Fruit fly (Drosophila melanogaster) whole organism, wandering third instar larva: ENCODE data around the gene Dok.

Experiments used
- Abd-B ChIP-seq: fragments of >200 bp; optimal IDR thresholded peaks from 2 replicates; lab custom pipeline; 2017; ENCODE audit warnings: missing biosample characterization, missing genetic modification characterization
- CG32264 ChIP-seq: fragments of 200-800 bp; sonication (Bioruptor generic); optimal IDR thresholded peaks from 2 replicates; lab custom pipeline; 2016; ENCODE audit warnings: missing biosample characterization, missing genetic modification characterization
- CG9705 ChIP-seq: fragments of 200-800 bp; sonication (Bioruptor generic); optimal IDR thresholded peaks from 2 replicates; lab custom pipeline; 2018; ENCODE audit warnings: missing biosample characterization, mild to moderate bottlenecking, missing genetic modification characterization
- CrebA ChIP-seq: fragments of 200-800 bp; sonication (Bioruptor generic); optimal IDR thresholded peaks from 2 replicates; lab custom pipeline; 2016; ENCODE audit warnings: missing biosample characterization, mild to moderate bottlenecking, missing genetic modification characterization, borderline replicate concordance
- Dfd ChIP-seq: fragments of >200 bp; optimal IDR thresholded peaks from 2 replicates; lab custom pipeline; 2017; ENCODE audit warnings: missing biosample characterization, missing genetic modification characterization
- Dif ChIP-seq: fragments of 200-275, 200-300 bp; sonication (Bioruptor generic); optimal IDR thresholded peaks from 2 replicates; lab custom pipeline; 2018; ENCODE audit warnings: missing biosample characterization, missing genetic modification characterization; ENCODE audit not compliant: partially characterized antibody
- GATAd ChIP-seq: sonication (Bioruptor generic); optimal IDR thresholded peaks from 2 replicates; lab custom pipeline; 2016; ENCODE audit warnings: missing biosample characterization, missing genetic modification characterization
- HLH106 ChIP-seq: fragments of 200-800 bp; optimal IDR thresholded peaks from 3 replicates; lab custom pipeline; 2019; ENCODE audit warnings: missing biosample characterization, mild to moderate bottlenecking, missing genetic modification characterization, moderate library complexity
- Hnf4 ChIP-seq: fragments of 200-800 bp; sonication (Bioruptor generic); optimal IDR thresholded peaks from 2 replicates; lab custom pipeline; 2016; ENCODE audit warnings: missing biosample characterization, mild to moderate bottlenecking, missing genetic modification characterization
- Hr78 ChIP-seq: fragments of >200 bp; optimal IDR thresholded peaks from 2 replicates; lab custom pipeline; 2017; ENCODE audit warnings: missing biosample characterization, missing genetic modification characterization
- Hr83 ChIP-seq: fragments of 200-300 bp; sonication (Bioruptor generic); optimal IDR thresholded peaks from 2 replicates; lab custom pipeline; 2016; ENCODE audit warnings: missing biosample characterization, mild to moderate bottlenecking, missing genetic modification characterization, moderate library complexity; ENCODE audit not compliant: poor library complexity, severe bottlenecking
- Jra ChIP-seq: sonication (Bioruptor generic); optimal IDR thresholded peaks from 2 replicates; lab custom pipeline; 2016; ENCODE audit warnings: missing biosample characterization, missing genetic modification characterization
- Mio ChIP-seq: sonication (Bioruptor generic); optimal IDR thresholded peaks from 2 replicates; lab custom pipeline; 2016; ENCODE audit warnings: missing biosample characterization, missing genetic modification characterization
- Myc ChIP-seq: fragments of >200 bp; optimal IDR thresholded peaks from 2 replicates; lab custom pipeline; 2017
- N ChIP-seq: fragments of >200 bp; optimal IDR thresholded peaks from 2 replicates; lab custom pipeline; 2018; ENCODE audit warnings: missing biosample characterization, missing external identifiers, missing genetic modification characterization
- OdsH ChIP-seq: fragments of 200-800 bp; sonication (Bioruptor generic); optimal IDR thresholded peaks from 2 replicates; lab custom pipeline; 2016; ENCODE audit warnings: missing biosample characterization, mild to moderate bottlenecking, missing genetic modification characterization
- Rel ChIP-seq, 2 experiments: fragments of 200-800 bp; sonication (Bioruptor generic) in 1 of 2; optimal IDR thresholded peaks; 2 replicates in 1 of 2; 3 replicates in 1 of 2; lab custom pipeline; 2016 to 2019; ENCODE audit warnings: mild to moderate bottlenecking in 2 of 2, missing biosample characterization in 2 of 2, missing genetic modification characterization in 2 of 2, moderate library complexity in 1 of 2
- Sp1 ChIP-seq: fragments of 200-800 bp; sonication (Bioruptor generic); optimal IDR thresholded peaks from 3 replicates; lab custom pipeline; 2019; ENCODE audit warnings: missing biosample characterization, mild to moderate bottlenecking, missing genetic modification characterization, moderate library complexity
- Vsx2 ChIP-seq: fragments of 200-300, 225-300 bp; sonication (Bioruptor generic); optimal IDR thresholded peaks from 2 replicates; lab custom pipeline; 2018; ENCODE audit warnings: missing biosample characterization, missing genetic modification characterization; ENCODE audit not compliant: partially characterized antibody
- br ChIP-seq: fragments of 200-800 bp; sonication (Bioruptor generic); optimal IDR thresholded peaks from 2 replicates; lab custom pipeline; 2016; ENCODE audit warnings: missing biosample characterization, missing genetic modification characterization
- brk ChIP-seq: fragments of 200-800 bp; sonication (Bioruptor generic); optimal IDR thresholded peaks from 2 replicates; lab custom pipeline; 2016; ENCODE audit warnings: missing biosample characterization, mild to moderate bottlenecking, missing genetic modification characterization
- dl ChIP-seq, 2 experiments: fragments of 175-275, 200-275 bp in 1 of 2; fragments of 200-275 bp in 1 of 2; sonication (Bioruptor generic); optimal IDR thresholded peaks; lab custom pipeline; 2018; ENCODE audit warnings: mild to moderate bottlenecking in 2 of 2, missing biosample characterization in 2 of 2, missing genetic modification characterization in 2 of 2, moderate library complexity in 2 of 2; ENCODE audit not compliant: partially characterized antibody in 2 of 2, insufficient read depth in 1 of 2
- dmrt93B ChIP-seq: fragments of 200-800 bp; sonication (Bioruptor generic); optimal IDR thresholded peaks from 2 replicates; lab custom pipeline; 2018; ENCODE audit warnings: missing biosample characterization, mild to moderate bottlenecking, missing genetic modification characterization
- dsf ChIP-seq: sonication (Bioruptor generic); optimal IDR thresholded peaks from 2 replicates; lab custom pipeline; 2016; ENCODE audit warnings: missing biosample characterization, missing genetic modification characterization, borderline replicate concordance
- ey ChIP-seq: fragments of 200-800 bp; sonication (Bioruptor generic); optimal IDR thresholded peaks from 2 replicates; lab custom pipeline; 2016; ENCODE audit warnings: missing biosample characterization, missing genetic modification characterization
- foxo ChIP-seq, 2 experiments: fragments of 200-800 bp; sonication (Bioruptor generic); optimal IDR thresholded peaks; 2 replicates in 1 of 2; 3 replicates in 1 of 2; lab custom pipeline; 2016 to 2017; ENCODE audit warnings: missing biosample characterization in 2 of 2, missing genetic modification characterization in 2 of 2
- fru ChIP-seq: fragments of 200-800 bp; sonication (Bioruptor generic); optimal IDR thresholded peaks from 3 replicates; lab custom pipeline; 2016; ENCODE audit warnings: missing biosample characterization, mild to moderate bottlenecking, missing genetic modification characterization
- h ChIP-seq: fragments of 200-800 bp; sonication (Bioruptor generic); optimal IDR thresholded peaks from 3 replicates; lab custom pipeline; 2016; ENCODE audit warnings: missing biosample characterization, mild to moderate bottlenecking, missing genetic modification characterization
- jim ChIP-seq: fragments of 175-275, 200-325 bp; sonication (Bioruptor generic); optimal IDR thresholded peaks from 2 replicates; lab custom pipeline; 2016; ENCODE audit warnings: missing biosample characterization, mild to moderate bottlenecking, missing genetic modification characterization
- lola ChIP-seq: fragments of >200 bp; optimal IDR thresholded peaks from 2 replicates; lab custom pipeline; 2017; ENCODE audit warnings: missing biosample characterization, missing genetic modification characterization
- pan ChIP-seq: fragments of >200 bp; optimal IDR thresholded peaks from 2 replicates; lab custom pipeline; 2017
- psq ChIP-seq: fragments of 200-800 bp; sonication (Bioruptor generic); optimal IDR thresholded peaks from 3 replicates; lab custom pipeline; 2017; ENCODE audit warnings: missing biosample characterization, mild to moderate bottlenecking, missing genetic modification characterization, moderate library complexity
- rgr ChIP-seq: fragments of 200-800 bp; sonication (Bioruptor generic); optimal IDR thresholded peaks from 3 replicates; lab custom pipeline; 2016; ENCODE audit warnings: missing biosample characterization, mild to moderate bottlenecking, missing genetic modification characterization
- sage ChIP-seq: fragments of 200-800 bp; sonication (Bioruptor generic); optimal IDR thresholded peaks from 2 replicates; lab custom pipeline; 2016; ENCODE audit warnings: missing biosample characterization, mild to moderate bottlenecking, missing genetic modification characterization
- sv ChIP-seq: fragments of 200-800 bp; sonication (Bioruptor generic); optimal IDR thresholded peaks from 3 replicates; lab custom pipeline; 2016; ENCODE audit warnings: missing biosample characterization, missing genetic modification characterization
- tai ChIP-seq: sonication (Bioruptor generic); optimal IDR thresholded peaks from 2 replicates; lab custom pipeline; 2016; ENCODE audit warnings: missing biosample characterization, missing genetic modification characterization
- usp ChIP-seq: fragments of >200 bp; optimal IDR thresholded peaks from 2 replicates; lab custom pipeline; 2017; ENCODE audit warnings: missing biosample characterization, missing genetic modification characterization
- woc ChIP-seq: sonication (Bioruptor generic); optimal IDR thresholded peaks from 2 replicates; lab custom pipeline; 2016; ENCODE audit warnings: missing biosample characterization, mild to moderate bottlenecking, missing genetic modification characterization

Dok gene

DNA sequence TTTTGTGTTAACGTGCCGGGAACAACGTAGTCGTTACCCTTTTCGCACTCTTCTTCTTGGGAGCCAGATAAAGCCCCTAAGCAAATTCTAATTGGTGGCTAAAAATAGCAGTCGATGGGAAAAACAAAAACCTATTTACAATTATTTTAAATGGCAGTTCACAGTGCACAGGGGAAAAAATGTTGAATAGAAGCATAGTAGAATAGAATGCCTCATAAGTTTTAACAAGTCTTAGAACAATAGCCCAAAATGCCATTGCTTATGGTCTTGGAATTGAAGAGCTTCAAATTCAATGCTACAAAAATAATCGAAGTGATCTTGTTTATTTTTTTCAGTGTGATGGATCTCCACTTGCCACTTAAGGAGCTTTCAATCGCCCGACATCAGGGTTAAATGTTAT is 8.5 kb downstream of the Dok start:
- no peak for TF ChIP-seq HLH106
- no peak for TF ChIP-seq tai (GFP tag; lab: Kevin White, UChicago)
- no peak for TF ChIP-seq OdsH (GFP tag; lab: Kevin White, UChicago)
- no peak for TF ChIP-seq Sp1
- TF ChIP-seq dmrt93B (GFP tag; lab: Kevin White, UChicago): no peak
- no peak for TF ChIP-seq Vsx2
- TF ChIP-seq jim: no peak
- TF ChIP-seq Dfd (GFP tag; lab: Kevin White, UChicago): no peak
- TF ChIP-seq br (GFP tag; lab: Kevin White, UChicago): no peak
- peak; percentile 14 for TF ChIP-seq fru (GFP tag; lab: Kevin White, UChicago)
- TF ChIP-seq sv (GFP tag; lab: Kevin White, UChicago): peak; percentile 36
- TF ChIP-seq Hr83 (GFP tag; lab: Kevin White, UChicago): no peak
- no peak for TF ChIP-seq GATAd
- TF ChIP-seq usp (GFP tag; lab: Kevin White, UChicago): no peak
- TF ChIP-seq foxo (GFP tag; optimal IDR thresholded peaks at IDR 0.05; lab: Kevin White, UChicago): peak in 1 of 2 experiments; percentile 1
- no peak for TF ChIP-seq Hnf4 (GFP tag; lab: Kevin White, UChicago)
- no peak for TF ChIP-seq Myc (lab: Kevin White, UChicago)

DNA sequence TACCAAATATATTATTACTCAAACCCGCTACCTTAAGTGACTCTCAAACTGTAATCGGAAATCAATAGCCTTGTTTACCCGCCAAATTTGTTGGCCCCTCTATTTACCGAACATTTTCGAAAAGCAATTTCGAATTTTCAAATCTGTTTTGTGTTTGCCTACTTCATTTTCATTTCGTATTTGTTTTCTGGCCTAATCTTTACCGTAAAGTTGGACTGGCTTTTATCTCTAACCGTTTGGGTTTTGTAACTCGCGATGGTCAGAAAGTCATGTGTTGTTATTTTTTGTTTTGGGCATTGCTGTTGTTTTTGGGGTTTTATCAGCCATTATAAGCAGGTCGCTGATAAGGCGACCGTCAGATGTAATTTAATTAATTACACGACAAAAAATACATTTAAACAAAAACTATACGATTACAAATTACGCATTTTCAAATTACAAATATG is 9.3 kb downstream of the Dok start:
- TF ChIP-seq CG9705 (GFP tag; lab: Kevin White, UChicago) (no peak), Abd-B (GFP tag; lab: Kevin White, UChicago) (no peak), ey (GFP tag; lab: Kevin White, UChicago) (no peak), brk (GFP tag; lab: Kevin White, UChicago) (no peak), dl (GFP tag; optimal IDR thresholded peaks at IDR 0.05; lab: Kevin White, UChicago; ENCODE audit: insufficient read depth in 1 of 2, partially characterized antibody in 2 of 2) (no peak), tai (GFP tag; lab: Kevin White, UChicago) (no peak), h (GFP tag; lab: Kevin White, UChicago) (no peak), Jra (GFP tag; lab: Kevin White, UChicago) (no peak), Dif (no peak), Dfd (GFP tag; lab: Kevin White, UChicago) (no peak), psq (GFP tag; lab: Kevin White, UChicago) (no peak), rgr (GFP tag; lab: Kevin White, UChicago) (no peak), Myc (lab: Kevin White, UChicago) (no peak), Hr83 (GFP tag; lab: Kevin White, UChicago) (no peak), Mio (no peak), sage (GFP tag; lab: Kevin White, UChicago) (no peak)

DNA sequence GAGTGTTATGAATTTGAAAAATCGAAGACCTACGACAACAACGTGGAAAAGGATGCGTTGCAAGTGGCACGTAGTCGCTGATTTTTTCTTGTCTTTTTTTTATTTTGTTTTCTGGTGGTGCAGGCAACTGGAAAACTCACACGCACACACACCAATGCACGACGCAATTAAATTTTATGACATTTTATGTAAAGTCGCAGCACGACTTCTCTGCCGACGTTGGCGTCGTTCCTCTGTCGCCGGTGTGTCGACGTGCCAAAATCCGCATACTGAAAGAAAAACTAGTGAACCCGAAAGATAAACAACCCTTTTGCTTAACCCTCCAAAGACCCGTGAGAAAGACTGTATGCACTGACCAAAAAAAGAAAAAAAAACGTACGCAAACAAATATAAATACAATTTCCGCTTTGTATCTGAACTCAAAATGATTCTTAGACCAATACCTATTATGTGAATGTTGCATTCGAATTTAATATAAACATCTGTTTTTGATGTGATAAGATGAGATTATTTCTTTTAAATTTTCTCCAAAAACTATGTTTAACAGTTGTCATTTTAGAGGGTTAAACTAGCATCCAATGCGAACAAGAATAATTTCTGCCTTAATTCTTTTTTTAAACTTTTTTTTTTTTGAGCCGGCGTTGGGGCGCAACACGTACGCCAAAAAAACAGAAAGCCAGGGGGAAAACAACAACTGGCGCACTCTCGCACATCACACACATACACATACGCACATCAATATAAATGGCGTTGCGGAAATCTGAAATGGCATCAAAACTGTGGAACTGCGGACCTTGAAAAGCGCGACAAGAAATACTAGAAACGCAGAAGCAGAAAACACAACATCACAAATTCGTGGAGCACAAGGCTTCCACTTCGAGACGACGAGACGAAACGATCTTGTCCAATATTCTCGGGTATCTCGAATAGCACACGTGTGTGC is 10.1 kb downstream of the Dok start:
- TF ChIP-seq br (GFP tag; lab: Kevin White, UChicago) (peak; percentile 54), lola (GFP tag; lab: Kevin White, UChicago) (no peak), Abd-B (GFP tag; lab: Kevin White, UChicago) (no peak), dsf (no peak), dl (GFP tag; optimal IDR thresholded peaks at IDR 0.05; lab: Kevin White, UChicago; ENCODE audit: insufficient read depth in 1 of 2, partially characterized antibody in 2 of 2) (no peak), CG9705 (GFP tag; lab: Kevin White, UChicago) (no peak), pan (lab: Kevin White, UChicago) (no peak), Hr78 (no peak), dmrt93B (GFP tag; lab: Kevin White, UChicago) (peak; percentile 2), CrebA (GFP tag; lab: Kevin White, UChicago) (no peak), sage (GFP tag; lab: Kevin White, UChicago) (no peak), brk (GFP tag; lab: Kevin White, UChicago) (peak; percentile 50), fru (GFP tag; lab: Kevin White, UChicago) (peak; percentile 48), rgr (GFP tag; lab: Kevin White, UChicago) (peak; percentile 46), Rel (GFP tag; optimal IDR thresholded peaks at IDR 0.05; lab: Kevin White, UChicago) (no peak), Rel (tag; optimal IDR thresholded peaks at IDR 0.05; lab: Kevin White, UChicago) (no peak), Myc (lab: Kevin White, UChicago) (no peak), Dif (no peak), woc (GFP tag; lab: Kevin White, UChicago) (peak; percentile 29), jim (no peak), Jra (GFP tag; lab: Kevin White, UChicago) (no peak), CG32264 (GFP tag; lab: Kevin White, UChicago) (no peak), tai (GFP tag; lab: Kevin White, UChicago) (no peak), Dfd (GFP tag; lab: Kevin White, UChicago) (no peak), foxo (GFP tag; optimal IDR thresholded peaks at IDR 0.05; lab: Kevin White, UChicago) (peak in 1 of 2 experiments; percentile 56), Hnf4 (GFP tag; lab: Kevin White, UChicago) (peak; percentile 12), sv (GFP tag; lab: Kevin White, UChicago) (no peak), Vsx2 (no peak), N (GFP tag; lab: Kevin White, UChicago) (no peak), GATAd (no peak), Mio (no peak), Sp1 (peak; percentile 38), OdsH (GFP tag; lab: Kevin White, UChicago) (peak; percentile 21), HLH106 (no peak), Hr83 (GFP tag; lab: Kevin White, UChicago) (no peak), usp (GFP tag; lab: Kevin White, UChicago) (no peak), ey (GFP tag; lab: Kevin White, UChicago) (peak; percentile 19), psq (GFP tag; lab: Kevin White, UChicago) (peak; percentile 16)
